Worm (Caenorhabditis elegans): ENCODE measurements around the gene sri-45.

Gene sri-45

ce11 chrII:675822-676221 is 14.2 kb upstream of the sri-45 start:
- TF ChIP-seq dox-1 (GFP tag; IDR thresholded peaks at IDR 0.05) (no peak), madf-3 (GFP tag; IDR thresholded peaks at IDR 0.05) (no peak), B0336.3 (GFP tag; IDR thresholded peaks at IDR 0.05) (no peak), nhr-27 (tag; optimal IDR thresholded peaks at IDR 0.05) (no peak), ztf-3 (GFP tag; optimal IDR thresholded peaks at IDR 0.05) (no peak), ztf-22 (GFP tag; optimal IDR thresholded peaks at IDR 0.05) (no peak), ceh-40 (GFP tag; IDR thresholded peaks at IDR 0.05) (no peak), madf-8 (GFP tag; conservative IDR thresholded peaks at IDR 0.05) (no peak), lag-1 (GFP tag; IDR thresholded peaks at IDR 0.05) (no peak), C17E4.6 (GFP tag; IDR thresholded peaks at IDR 0.05) (no peak), somi-1 (GFP tag; optimal IDR thresholded peaks at IDR 0.05) (no peak), C06A6.2 (GFP tag; conservative IDR thresholded peaks at IDR 0.05) (no peak), ccch-3 (GFP tag; optimal IDR thresholded peaks at IDR 0.05) (no peak), K12H6.12 (tag; optimal IDR thresholded peaks at IDR 0.05) (no peak), rec-8 (tag; optimal IDR thresholded peaks at IDR 0.05) (no peak), nfya-1 (tag; optimal IDR thresholded peaks at IDR 0.05; ENCODE audit: borderline replicate concordance, insufficient read depth) (no peak)

- TF ChIP-seq F37B4.10 (GFP tag; IDR thresholded peaks at IDR 0.05) = no peak
- no peak for TF ChIP-seq nfya-2 (GFP tag; IDR thresholded peaks at IDR 0.05)
Observed at ce11 chrII:675303-675702, 13.7 kb upstream of the sri-45 start, which contains the start of gene Y39F10C.1. TSS of gene Y39F10C.1 (plus strand) at chrII:675603.

ce11 chrII:674116-674515 is 12.5 kb upstream of the sri-45 start, which contains the start of gene Y39F10C.3:
TSS of gene Y39F10C.3 (plus strand) at chrII:674416.
- TF ChIP-seq snpc-1.3 (tag; optimal IDR thresholded peaks at IDR 0.05; ENCODE audit: insufficient read depth) = no peak
- TF ChIP-seq xnd-1 (tag; optimal IDR thresholded peaks at IDR 0.05) = no peak
- no peak for TF ChIP-seq F57A8.1 (GFP tag; optimal IDR thresholded peaks at IDR 0.05)
- TF ChIP-seq ztf-22 (GFP tag; optimal IDR thresholded peaks at IDR 0.05) = no peak
- TF ChIP-seq K11D2.4 (GFP tag; IDR thresholded peaks at IDR 0.05) = no peak
- no peak for TF ChIP-seq him-1 (tag; optimal IDR thresholded peaks at IDR 0.05)
- TF ChIP-seq chd-7 (tag; optimal IDR thresholded peaks at IDR 0.05) = no peak
- TF ChIP-seq mes-4 (tag; optimal IDR thresholded peaks at IDR 0.05) = no peak
- TF ChIP-seq nhr-90 (tag; optimal IDR thresholded peaks at IDR 0.05) = no peak
- no peak for TF ChIP-seq zim-3 (tag; optimal IDR thresholded peaks at IDR 0.05)
- no peak for TF ChIP-seq ztf-3 (GFP tag; optimal IDR thresholded peaks at IDR 0.05)
- no peak for TF ChIP-seq pbrm-1 (GFP tag; IDR thresholded peaks at IDR 0.05)
- TF ChIP-seq C06A6.2 (GFP tag; conservative IDR thresholded peaks at IDR 0.05) = no peak
- no peak for TF ChIP-seq atf-7 (tag; optimal IDR thresholded peaks at IDR 0.05)

ce11 chrII:671025-671424 is 9.4 kb upstream of the sri-45 start, which contains the start of gene sri-46:
TSS of gene sri-46 (minus strand) at chrII:671125.
- TF ChIP-seq nfya-1 (tag; optimal IDR thresholded peaks at IDR 0.05; ENCODE audit: borderline replicate concordance, insufficient read depth) (no peak), madf-10 (tag; optimal IDR thresholded peaks at IDR 0.05) (no peak), mel-28 (tag; optimal IDR thresholded peaks at IDR 0.05; ENCODE audit: borderline replicate concordance) (no peak), egl-18 (GFP tag; IDR thresholded peaks at IDR 0.05) (no peak), F55B11.4 (tag; optimal IDR thresholded peaks at IDR 0.05; ENCODE audit: borderline replicate concordance, insufficient read depth) (no peak), mxl-1 (tag; optimal IDR thresholded peaks at IDR 0.05) (no peak), hlh-26 (GFP tag; conservative IDR thresholded peaks at IDR 0.05) (no peak), dpl-1 (GFP tag; optimal IDR thresholded peaks at IDR 0.05) (no peak), ccch-3 (GFP tag; optimal IDR thresholded peaks at IDR 0.05) (no peak), egl-44 (GFP tag; IDR thresholded peaks at IDR 0.05) (no peak)
